Worm (Caenorhabditis elegans) whole organism, young adult: Measurements from ENCODE around the gene picc-1.

Source experiments
- B0035.1 ChIP-seq: sonication (generic microtip); optimal IDR thresholded peaks from 2 replicates; lab custom pipeline; 2016; ENCODE audit warnings: missing genetic modification characterization, mild to moderate bottlenecking, missing compliant biosample characterization, missing genotype, missing genetic modification reagents
- C17E4.6 ChIP-seq: fragments of 200-800 bp; sonication (Bioruptor generic); IDR thresholded peaks from 2 replicates; pipeline ENCODE4 v1.3.6; 2022; ENCODE audit warnings: missing genetic modification reagents, missing genetic modification characterization, missing compliant biosample characterization
- F55B11.4 ChIP-seq: sonication (generic microtip); optimal IDR thresholded peaks from 2 replicates; lab custom pipeline; 2016; ENCODE audit warnings: missing compliant biosample characterization, missing genetic modification characterization, borderline replicate concordance; ENCODE audit not compliant: insufficient read depth
- K12H6.12 ChIP-seq: fragments of 200-800 bp; sonication (Bioruptor generic); optimal IDR thresholded peaks from 2 replicates; lab custom pipeline; 2018; ENCODE audit warnings: mild to moderate bottlenecking, missing genetic modification characterization, missing compliant biosample characterization
- Y53F4B.3 ChIP-seq: fragments of 200-800 bp; sonication (Bioruptor generic); IDR thresholded peaks from 2 replicates; pipeline ENCODE4 v1.3.6; 2022; ENCODE audit warnings: missing genetic modification reagents, missing genetic modification characterization, missing compliant biosample characterization
- Y56A3A.18 ChIP-seq: fragments of 200-800 bp; sonication (Bioruptor generic); IDR thresholded peaks from 2 replicates; pipeline ENCODE4 v1.3.6; 2022; ENCODE audit warnings: missing genetic modification reagents, missing genetic modification characterization, missing compliant biosample characterization
- Y79H2A.3 ChIP-seq: fragments of 200-800 bp; sonication (Bioruptor generic); conservative IDR thresholded peaks from 2 replicates; pipeline ENCODE4 v1.3.6; 2022; ENCODE audit warnings: missing genetic modification reagents, missing genetic modification characterization, missing compliant biosample characterization
- ama-1 ChIP-seq, 3 experiments: fragments of 150-350 bp in 1 of 3; sonication (generic microtip) in 2 of 3; optimal IDR thresholded peaks; 2 replicates each; lab custom pipeline; 2014 to 2018; ENCODE audit warnings: missing biosample characterization in 2 of 3, missing genetic modification characterization in 2 of 3, missing genetic modification reagents in 2 of 3
- attf-5 ChIP-seq: fragments of 200-800 bp; sonication (Bioruptor generic); optimal IDR thresholded peaks from 2 replicates; lab custom pipeline; 2018; ENCODE audit warnings: mild to moderate bottlenecking, missing genetic modification characterization, missing compliant biosample characterization
- ccch-3 ChIP-seq: fragments of 200-800 bp; sonication (Bioruptor generic); optimal IDR thresholded peaks from 2 replicates; lab custom pipeline; 2018; ENCODE audit warnings: mild to moderate bottlenecking, missing genetic modification characterization, missing compliant biosample characterization
- cebp-2 ChIP-seq: fragments of 200-800 bp; sonication (Bioruptor generic); IDR thresholded peaks from 2 replicates; pipeline ENCODE4 v1.3.6; 2022; ENCODE audit warnings: missing genetic modification characterization, missing compliant biosample characterization
- ceh-100 ChIP-seq: fragments of 200-800 bp; sonication (Bioruptor generic); IDR thresholded peaks from 2 replicates; pipeline ENCODE4 v1.3.6; 2022; ENCODE audit warnings: missing genetic modification reagents, missing genetic modification characterization, missing compliant biosample characterization
- ceh-27 ChIP-seq: fragments of 200-800 bp; sonication (Bioruptor generic); optimal IDR thresholded peaks from 2 replicates; lab custom pipeline; 2018; ENCODE audit warnings: mild to moderate bottlenecking, missing genetic modification characterization, moderate library complexity, missing compliant biosample characterization
- ceh-40 ChIP-seq: fragments of 200-800 bp; sonication (Bioruptor generic); IDR thresholded peaks from 2 replicates; pipeline ENCODE4 v1.3.6; 2022; ENCODE audit warnings: missing genetic modification characterization, missing compliant biosample characterization
- ceh-91 ChIP-seq: fragments of 200-800 bp; sonication (Bioruptor generic); IDR thresholded peaks from 2 replicates; pipeline ENCODE4 v1.3.6; 2022; ENCODE audit warnings: missing genetic modification reagents, missing genetic modification characterization, missing compliant biosample characterization
- dpff-1 ChIP-seq: sonication (generic microtip); optimal IDR thresholded peaks from 2 replicates; lab custom pipeline; 2017; ENCODE audit warnings: mild to moderate bottlenecking, missing genetic modification characterization, missing compliant biosample characterization
- hlh-12 ChIP-seq: sonication (generic microtip); optimal IDR thresholded peaks from 2 replicates; lab custom pipeline; 2016; ENCODE audit warnings: missing genetic modification characterization, missing compliant biosample characterization
- hmg-1.2 ChIP-seq: fragments of 200-800 bp; sonication (Bioruptor generic); IDR thresholded peaks from 2 replicates; pipeline ENCODE4 v1.3.6; 2022; ENCODE audit warnings: missing genetic modification reagents, missing genetic modification characterization, missing compliant biosample characterization
- lin-35 ChIP-seq, 3 experiments: fragments of 150-350 bp in 2 of 3; sonication (generic microtip) in 1 of 3; optimal IDR thresholded peaks; 2 replicates each; lab custom pipeline; 2014 to 2018; ENCODE audit warnings: missing biosample characterization in 3 of 3, missing genetic modification characterization in 3 of 3, missing genetic modification reagents in 3 of 3
- madf-10 ChIP-seq: sonication (generic microtip); optimal IDR thresholded peaks from 2 replicates; lab custom pipeline; 2016; ENCODE audit warnings: mild to moderate bottlenecking, missing genetic modification characterization, missing compliant biosample characterization
- mxl-1 ChIP-seq: sonication (generic microtip); optimal IDR thresholded peaks from 2 replicates; lab custom pipeline; 2016; ENCODE audit warnings: missing genetic modification characterization, missing compliant biosample characterization
- nfya-1 ChIP-seq: sonication (generic microtip); optimal IDR thresholded peaks from 2 replicates; lab custom pipeline; 2017; ENCODE audit warnings: antibody characterized with exemption, missing compliant biosample characterization, missing genetic modification characterization, borderline replicate concordance; ENCODE audit not compliant: insufficient read depth
- nfya-2 ChIP-seq: fragments of 200-800 bp; sonication (Bioruptor generic); IDR thresholded peaks from 2 replicates; pipeline ENCODE4 v1.3.6; 2022; ENCODE audit warnings: missing genetic modification reagents, missing genetic modification characterization, missing compliant biosample characterization
- nhr-179 ChIP-seq: sonication (generic microtip); optimal IDR thresholded peaks from 2 replicates; lab custom pipeline; 2016; ENCODE audit warnings: mild to moderate bottlenecking, missing genetic modification characterization, missing compliant biosample characterization
- nhr-27 ChIP-seq: fragments of 200-800 bp; sonication (Bioruptor generic); optimal IDR thresholded peaks from 2 replicates; lab custom pipeline; 2018; ENCODE audit warnings: mild to moderate bottlenecking, missing genetic modification characterization, moderate library complexity, missing compliant biosample characterization
- nhr-80 ChIP-seq: sonication (generic microtip); optimal IDR thresholded peaks from 2 replicates; lab custom pipeline; 2016; ENCODE audit warnings: missing genetic modification characterization, missing compliant biosample characterization
- pbrm-1 ChIP-seq: fragments of 200-800 bp; sonication (Bioruptor generic); IDR thresholded peaks from 2 replicates; pipeline ENCODE4 v1.3.6; 2022; ENCODE audit warnings: missing genetic modification reagents, missing genetic modification characterization, missing compliant biosample characterization
- pha-4 ChIP-seq: fragments of 150-350 bp; sonication (generic microtip); optimal IDR thresholded peaks from 2 replicates; lab custom pipeline; 2014; ENCODE audit warnings: missing biosample characterization, missing genetic modification reagents, missing genetic modification characterization
- somi-1 ChIP-seq: fragments of 200-800 bp; sonication (Bioruptor generic); optimal IDR thresholded peaks from 2 replicates; lab custom pipeline; 2018; ENCODE audit warnings: mild to moderate bottlenecking, missing genetic modification characterization, missing compliant biosample characterization
- sptf-2 ChIP-seq: fragments of 200-800 bp; sonication (Bioruptor generic); optimal IDR thresholded peaks from 2 replicates; lab custom pipeline; 2018; ENCODE audit warnings: mild to moderate bottlenecking, missing genetic modification characterization, missing compliant biosample characterization
- tbp1 ChIP-seq: fragments of 200-800 bp; sonication (Bioruptor generic); optimal IDR thresholded peaks from 2 replicates; lab custom pipeline; 2018; ENCODE audit warnings: mild to moderate bottlenecking, missing genetic modification characterization, missing compliant biosample characterization
- unc-130 ChIP-seq: sonication (generic microtip); optimal IDR thresholded peaks from 2 replicates; lab custom pipeline; 2016; ENCODE audit warnings: missing genetic modification reagents, missing genetic modification characterization, missing compliant biosample characterization
- ztf-18 ChIP-seq: sonication (generic microtip); optimal IDR thresholded peaks from 2 replicates; lab custom pipeline; 2016; ENCODE audit warnings: missing genotype, mild to moderate bottlenecking, missing genetic modification characterization, missing compliant biosample characterization
- ztf-22 ChIP-seq: fragments of 200-800 bp; sonication (Bioruptor generic); optimal IDR thresholded peaks from 2 replicates; lab custom pipeline; 2018; ENCODE audit warnings: mild to moderate bottlenecking, missing genetic modification characterization, moderate library complexity, missing compliant biosample characterization
- ztf-28 ChIP-seq: fragments of 200-800 bp; sonication (Bioruptor generic); IDR thresholded peaks from 2 replicates; pipeline ENCODE4 v1.3.6; 2022; ENCODE audit warnings: missing genetic modification reagents, missing genetic modification characterization, missing compliant biosample characterization
- ztf-3 ChIP-seq: fragments of 200-800 bp; sonication (Bioruptor generic); optimal IDR thresholded peaks from 2 replicates; lab custom pipeline; 2018; ENCODE audit warnings: mild to moderate bottlenecking, missing genetic modification characterization, missing compliant biosample characterization
- ztf-6 ChIP-seq: fragments of 200-800 bp; sonication (Bioruptor generic); IDR thresholded peaks from 2 replicates; pipeline ENCODE4 v1.3.6; 2022; ENCODE audit warnings: missing genetic modification reagents, missing genetic modification characterization, missing compliant biosample characterization

Gene picc-1

ce11 chrV:6000368-6000802, 18.4 kb upstream of the picc-1 start (continued):
- TF ChIP-seq nfya-1 (tag; lab: Kevin White, UChicago) = no peak
- TF ChIP-seq ztf-18 (tag; lab: Kevin White, UChicago) = peak; percentile 64
- no peak for TF ChIP-seq unc-130 (GFP tag; lab: Kevin White, UChicago)
- TF ChIP-seq Y56A3A.18 = peak; percentile 89; the same call in 1 of the 2 replicates
- TF ChIP-seq ceh-40 (GFP tag; lab: Robert Waterston, UW) = no peak
- TF ChIP-seq Y79H2A.3 (GFP tag; lab: Robert Waterston, UW) = no peak
- TF ChIP-seq pbrm-1 (GFP tag; lab: Robert Waterston, UW) = peak; percentile 86
- TF ChIP-seq ama-1 (optimal IDR thresholded peaks at IDR 0.05; lab: Kevin White, UChicago) = no peak
- TF ChIP-seq ama-1 (GFP tag; optimal IDR thresholded peaks at IDR 0.05; lab: Kevin White, UChicago) = no peak
- TF ChIP-seq nfya-2 = no peak
- peak; percentile 13 for TF ChIP-seq B0035.1 (tag; lab: Kevin White, UChicago)
- peak in 1 of 3 experiments; percentile 59 for TF ChIP-seq lin-35 (GFP tag; optimal IDR thresholded peaks at IDR 0.05; lab: Kevin White, UChicago)
- TF ChIP-seq Y53F4B.3 (GFP tag; lab: Robert Waterston, UW) = no peak
- TF ChIP-seq madf-10 (tag; lab: Kevin White, UChicago) = peak; percentile 93
- no peak for TF ChIP-seq F55B11.4 (tag; lab: Kevin White, UChicago)
- no peak for TF ChIP-seq dpff-1
- TF ChIP-seq ceh-91 = no peak
- no peak for TF ChIP-seq sptf-2 (GFP tag; lab: Kevin White, UChicago)
- TF ChIP-seq ceh-27 (GFP tag; lab: Kevin White, UChicago) = peak; percentile 80
- TF ChIP-seq ztf-28 (GFP tag; lab: Robert Waterston, UW) = no peak
- TF ChIP-seq cebp-2 (GFP tag; lab: Robert Waterston, UW) = 0 out of 2 replicates have a peak, but pooled peaks have one; percentile 73
- TF ChIP-seq ztf-6 (GFP tag; lab: Robert Waterston, UW) = no peak
- TF ChIP-seq tbp1 (GFP tag; lab: Kevin White, UChicago) = peak; percentile 64
- TF ChIP-seq pha-4 (tag; lab: Kevin White, UChicago) = peak; percentile 27
- TF ChIP-seq ccch-3 (GFP tag; lab: Kevin White, UChicago) = no peak
- TF ChIP-seq nhr-27 (tag; lab: Kevin White, UChicago) = no peak
- TF ChIP-seq ztf-22 (GFP tag; lab: Kevin White, UChicago) = peak; percentile 83
- TF ChIP-seq hlh-12 = no peak
- TF ChIP-seq mxl-1 = no peak
- TF ChIP-seq ceh-100 (GFP tag; lab: Robert Waterston, UW) = no peak
- peak; percentile 27 for TF ChIP-seq ztf-3 (GFP tag; lab: Kevin White, UChicago)
- peak; percentile 95 for TF ChIP-seq hmg-1.2
- TF ChIP-seq, all 124 proteins: peak for 60

DNA sequence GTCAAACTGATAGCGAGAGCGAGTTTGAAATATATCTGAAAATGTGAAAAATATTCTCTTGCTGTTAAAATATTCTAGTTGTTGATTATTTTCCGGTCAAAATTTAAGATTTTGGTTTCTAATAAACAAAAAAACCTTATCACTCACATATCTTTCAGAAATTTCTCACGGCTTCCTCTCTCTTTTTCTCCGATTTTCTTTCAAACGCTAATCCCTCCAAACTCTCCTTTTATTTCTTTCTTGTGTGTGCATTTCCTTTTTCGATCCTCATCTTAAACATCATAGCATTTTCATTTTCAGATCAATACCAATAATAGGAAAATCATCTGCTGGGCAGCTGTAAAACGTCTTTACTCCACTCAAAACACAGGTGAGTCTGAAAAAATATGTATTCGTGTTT, 15.5 kb upstream of the picc-1 start, which contains the start of gene fos-1:
Gene fos-1, plus strand, starts transcription at position 301 of the 400 bp plus-strand sequence.
- TF ChIP-seq ztf-6 (GFP tag; lab: Robert Waterston, UW) (no peak), nhr-80 (tag; lab: Kevin White, UChicago) (no peak), somi-1 (GFP tag; lab: Kevin White, UChicago) (no peak), pha-4 (tag; lab: Kevin White, UChicago) (no peak), attf-5 (GFP tag; lab: Kevin White, UChicago) (no peak), nhr-179 (tag; lab: Kevin White, UChicago) (no peak), ztf-18 (tag; lab: Kevin White, UChicago) (no peak), K12H6.12 (tag; lab: Kevin White, UChicago) (no peak), C17E4.6 (no peak)
